Fruit fly (Drosophila melanogaster) whole organism, embryonic: Measurements from ENCODE around the gene pug.

Source experiments
- Awh ChIP-seq: fragments of 200-800 bp; sonication (Bioruptor generic); IDR thresholded peaks from 2 replicates; pipeline ENCODE4, ENCODE4 v1.3.6; 2022; ENCODE audit warnings: missing biosample characterization, missing genetic modification characterization
- CG10543 ChIP-seq: fragments of 200-800 bp; sonication (Bioruptor generic); optimal IDR thresholded peaks from 3 replicates; lab custom pipeline; 2017; ENCODE audit warnings: missing biosample characterization, mild to moderate bottlenecking, missing genetic modification characterization, moderate library complexity
- CG10654 ChIP-seq: fragments of 200-800 bp; sonication (Bioruptor generic); optimal IDR thresholded peaks from 2 replicates; lab custom pipeline; 2016; ENCODE audit warnings: missing biosample characterization, missing genetic modification characterization
- CG14014 ChIP-seq: fragments of 200-800 bp; sonication (Bioruptor generic); IDR thresholded peaks from 2 replicates; pipeline ENCODE4 v1.3.6; 2022; ENCODE audit warnings: missing biosample characterization, missing genetic modification characterization
- CG14667 ChIP-seq: fragments of 200-800 bp; sonication (Bioruptor generic); IDR thresholded peaks from 2 replicates; pipeline ENCODE4 v1.3.6; 2022; ENCODE audit warnings: missing biosample characterization, missing genetic modification characterization
- CG14710 ChIP-seq: fragments of 200-800 bp; sonication (Bioruptor generic); optimal IDR thresholded peaks from 3 replicates; lab custom pipeline; 2019; ENCODE audit warnings: missing biosample characterization, mild to moderate bottlenecking, missing genetic modification characterization, moderate library complexity
- CG17361 ChIP-seq: fragments of 200-800 bp; sonication (Bioruptor generic); IDR thresholded peaks from 3 replicates; pipeline ENCODE4 v1.3.6; 2022; ENCODE audit warnings: missing biosample characterization, missing genetic modification characterization
- CG17802 ChIP-seq: fragments of 200-800 bp; sonication (Bioruptor generic); optimal IDR thresholded peaks from 2 replicates; lab custom pipeline; 2018; ENCODE audit warnings: missing biosample characterization, mild to moderate bottlenecking, missing genetic modification characterization, moderate library complexity
- CG18011 ChIP-seq: fragments of 200-800 bp; sonication (Bioruptor generic); optimal IDR thresholded peaks from 2 replicates; lab custom pipeline; 2017; ENCODE audit warnings: missing biosample characterization, missing genetic modification characterization, mild to moderate bottlenecking, moderate library complexity, missing genotype
- CG30403 ChIP-seq: fragments of 200-800 bp; sonication (Bioruptor generic); optimal IDR thresholded peaks from 3 replicates; lab custom pipeline; 2016; ENCODE audit warnings: missing biosample characterization, missing genetic modification characterization
- CG31365 ChIP-seq: fragments of 200-800 bp; sonication (Bioruptor generic); optimal IDR thresholded peaks from 2 replicates; lab custom pipeline; 2018; ENCODE audit warnings: missing biosample characterization, mild to moderate bottlenecking, missing genetic modification characterization
- CG33557 ChIP-seq: fragments of 200-800 bp; sonication (Bioruptor generic); optimal IDR thresholded peaks from 2 replicates; lab custom pipeline; 2019; ENCODE audit warnings: missing biosample characterization, mild to moderate bottlenecking, missing genetic modification characterization, moderate library complexity
- CG3995 ChIP-seq: fragments of 200-800 bp; sonication (Bioruptor generic); optimal IDR thresholded peaks from 3 replicates; lab custom pipeline; 2016; ENCODE audit warnings: missing biosample characterization, missing genetic modification characterization
- CG42726 ChIP-seq: fragments of 200-800 bp; sonication (Bioruptor generic); IDR thresholded peaks from 2 replicates; pipeline ENCODE4 v1.3.6; 2022; ENCODE audit warnings: missing biosample characterization, missing genetic modification characterization; ENCODE audit not compliant: partially characterized antibody
- CG6813 ChIP-seq: fragments of 200-800 bp; sonication (Bioruptor generic); optimal IDR thresholded peaks from 2 replicates; lab custom pipeline; 2017; ENCODE audit warnings: missing biosample characterization, missing genetic modification characterization, mild to moderate bottlenecking, moderate library complexity, missing genetic modification reagents
- CG7357 ChIP-seq: fragments of 200-800 bp; sonication (Bioruptor generic); IDR thresholded peaks from 3 replicates; pipeline ENCODE4 v1.3.6; 2022; ENCODE audit warnings: missing biosample characterization, missing genetic modification characterization
- CG7839 ChIP-seq: fragments of 200-800 bp; sonication (Bioruptor generic); optimal IDR thresholded peaks from 3 replicates; lab custom pipeline; 2018; ENCODE audit warnings: missing biosample characterization, mild to moderate bottlenecking, missing genetic modification characterization, moderate library complexity
- CG8924 ChIP-seq: fragments of 200-800 bp; optimal IDR thresholded peaks from 3 replicates; lab custom pipeline; 2019; ENCODE audit warnings: missing biosample characterization, mild to moderate bottlenecking, missing genetic modification characterization, moderate library complexity
- CG9797 ChIP-seq: fragments of 200-800 bp; sonication (Bioruptor generic); optimal IDR thresholded peaks from 3 replicates; lab custom pipeline; 2018; ENCODE audit warnings: missing biosample characterization, mild to moderate bottlenecking, missing genetic modification characterization
- Dad ChIP-seq: fragments of 200-800 bp; sonication (Bioruptor generic); optimal IDR thresholded peaks from 3 replicates; lab custom pipeline; 2016; ENCODE audit warnings: missing biosample characterization, missing genetic modification characterization
- Dek ChIP-seq: fragments of 200-800 bp; sonication (Bioruptor generic); optimal IDR thresholded peaks from 3 replicates; lab custom pipeline; 2019; ENCODE audit warnings: missing biosample characterization, mild to moderate bottlenecking, missing genetic modification characterization, moderate library complexity
- Doc2 ChIP-seq: fragments of 200-800 bp; sonication (Bioruptor generic); IDR thresholded peaks from 2 replicates; pipeline ENCODE4 v1.3.6; 2022; ENCODE audit warnings: missing biosample characterization, missing genetic modification characterization
- Dp ChIP-seq: fragments of 200-800 bp; sonication (Bioruptor generic); optimal IDR thresholded peaks from 2 replicates; lab custom pipeline; 2018; ENCODE audit warnings: missing biosample characterization, mild to moderate bottlenecking, missing genetic modification characterization, moderate library complexity
- Elba2 ChIP-seq: fragments of 200-800 bp; sonication (Bioruptor generic); optimal IDR thresholded peaks from 3 replicates; lab custom pipeline; 2016; ENCODE audit warnings: missing biosample characterization, missing genetic modification characterization
- Nf-YC ChIP-seq: fragments of 200-800 bp; optimal IDR thresholded peaks from 3 replicates; lab custom pipeline; 2019; ENCODE audit warnings: missing biosample characterization, mild to moderate bottlenecking, missing genetic modification characterization, moderate library complexity
- Oli ChIP-seq: fragments of 200-800 bp; sonication (Bioruptor generic); optimal IDR thresholded peaks from 2 replicates; lab custom pipeline; 2018; ENCODE audit warnings: missing biosample characterization, mild to moderate bottlenecking, missing genetic modification characterization, moderate library complexity
- Trl ChIP-seq, 3 experiments: fragments of >200 bp in 2 of 3; fragments of 200-800 bp in 1 of 3; sonication (Bioruptor generic) in 1 of 3; optimal IDR thresholded peaks; 2 replicates in 1 of 3; 3 replicates in 2 of 3; lab custom pipeline; 2016 to 2017; ENCODE audit warnings: missing biosample characterization in 1 of 3, missing genetic modification characterization in 1 of 3
- Xrp1 ChIP-seq: fragments of 200-800 bp; sonication (Bioruptor generic); IDR thresholded peaks from 2 replicates; pipeline ENCODE4 v1.3.6; 2022; ENCODE audit warnings: missing biosample characterization, missing genetic modification characterization
- ase ChIP-seq: fragments of 200-800 bp; sonication (Bioruptor generic); IDR thresholded peaks from 3 replicates; pipeline ENCODE4 v1.3.6; 2022; ENCODE audit warnings: missing biosample characterization, missing genetic modification characterization
- ash1 ChIP-seq: fragments of 200-800 bp; sonication (Bioruptor generic); optimal IDR thresholded peaks from 2 replicates; lab custom pipeline; 2018; ENCODE audit warnings: missing biosample characterization, mild to moderate bottlenecking, missing genetic modification characterization
- bowl ChIP-seq: fragments of 200-800 bp; sonication (Bioruptor generic); IDR thresholded peaks from 2 replicates; pipeline ENCODE4 v1.3.6; 2022; ENCODE audit warnings: missing biosample characterization, missing genetic modification characterization
- cato ChIP-seq: fragments of 200-800 bp; sonication (Bioruptor generic); optimal IDR thresholded peaks from 2 replicates; lab custom pipeline; 2016; ENCODE audit warnings: missing biosample characterization, missing genetic modification characterization, borderline replicate concordance
- chm ChIP-seq: fragments of 200-800 bp; sonication (Bioruptor generic); IDR thresholded peaks from 2 replicates; pipeline ENCODE4 v1.3.6; 2022; ENCODE audit warnings: missing biosample characterization, missing genetic modification characterization
- crol ChIP-seq: fragments of 200-800 bp; sonication (Bioruptor generic); IDR thresholded peaks from 2 replicates; pipeline ENCODE4 v1.3.6; 2022; ENCODE audit warnings: missing biosample characterization, missing genetic modification characterization
- gt ChIP-seq: fragments of 200-800 bp; sonication (Bioruptor generic); IDR thresholded peaks from 2 replicates; pipeline ENCODE4 v1.3.6; 2022; ENCODE audit warnings: missing biosample characterization, missing genetic modification characterization
- her ChIP-seq: fragments of 200-800 bp; sonication (Bioruptor generic); optimal IDR thresholded peaks from 2 replicates; lab custom pipeline; 2016; ENCODE audit warnings: missing biosample characterization, missing genetic modification characterization
- ind ChIP-seq: fragments of 200-800 bp; sonication (Bioruptor generic); optimal IDR thresholded peaks from 3 replicates; lab custom pipeline; 2016; ENCODE audit warnings: missing biosample characterization, missing genetic modification characterization
- kah ChIP-seq: fragments of 200-800 bp; sonication (Bioruptor generic); optimal IDR thresholded peaks from 2 replicates; lab custom pipeline; 2018; ENCODE audit warnings: missing biosample characterization, mild to moderate bottlenecking, missing genetic modification characterization
- lmd ChIP-seq: fragments of 200-800 bp; sonication (Bioruptor generic); IDR thresholded peaks from 2 replicates; pipeline ENCODE4 v1.3.6; 2022; ENCODE audit warnings: missing biosample characterization, missing genetic modification characterization
- nau ChIP-seq: fragments of 200-800 bp; sonication (Bioruptor generic); optimal IDR thresholded peaks from 3 replicates; lab custom pipeline; 2017; ENCODE audit warnings: missing biosample characterization, mild to moderate bottlenecking, missing genetic modification characterization, missing genetic modification reagents
- phol ChIP-seq: fragments of 200-800 bp; sonication (Bioruptor generic); optimal IDR thresholded peaks from 3 replicates; lab custom pipeline; 2018; ENCODE audit warnings: missing biosample characterization, mild to moderate bottlenecking, missing genetic modification characterization, moderate library complexity
- pnt ChIP-seq: fragments of 200-800 bp; sonication (Bioruptor generic); optimal IDR thresholded peaks from 3 replicates; lab custom pipeline; 2016; ENCODE audit warnings: missing biosample characterization, missing genetic modification characterization
- pum ChIP-seq: fragments of 200-800 bp; sonication (Bioruptor generic); optimal IDR thresholded peaks from 2 replicates; lab custom pipeline; 2016; ENCODE audit warnings: missing biosample characterization, missing genetic modification characterization
- sc ChIP-seq, 3 experiments: fragments of >200 bp in 2 of 3; fragments of 200-800 bp in 1 of 3; sonication (Bioruptor generic) in 1 of 3; optimal IDR thresholded peaks; 2 replicates in 2 of 3; 3 replicates in 1 of 3; lab custom pipeline; 2017; ENCODE audit warnings: mild to moderate bottlenecking in 1 of 3, missing biosample characterization in 1 of 3, missing genetic modification characterization in 1 of 3, missing genetic modification reagents in 1 of 3
- ssp ChIP-seq: fragments of 200-800 bp; sonication (Bioruptor generic); IDR thresholded peaks from 2 replicates; pipeline ENCODE4 v1.3.6; 2022; ENCODE audit warnings: missing biosample characterization, missing genetic modification characterization
- tgo ChIP-seq: fragments of 200-800 bp; sonication (Bioruptor generic); IDR thresholded peaks from 3 replicates; pipeline ENCODE4 v1.3.6; 2022; ENCODE audit warnings: missing biosample characterization, missing genetic modification characterization
- unpg ChIP-seq: fragments of 200-800 bp; sonication (Bioruptor generic); optimal IDR thresholded peaks from 3 replicates; lab custom pipeline; 2018; ENCODE audit warnings: missing biosample characterization, mild to moderate bottlenecking, missing genetic modification characterization, moderate library complexity
- usp ChIP-seq: fragments of >200 bp; optimal IDR thresholded peaks from 2 replicates; lab custom pipeline; 2017; ENCODE audit warnings: missing biosample characterization, missing genetic modification characterization
- vnd ChIP-seq: fragments of 200-800 bp; sonication (Bioruptor generic); IDR thresholded peaks from 3 replicates; pipeline ENCODE4 v1.3.6; 2022; ENCODE audit warnings: missing biosample characterization, missing genetic modification characterization; ENCODE audit not compliant: partially characterized antibody

Gene pug

dm6 chr3R:10650641-10651318 is 45.6 kb upstream of the pug start (continued):
- TF ChIP-seq gt (GFP tag; lab: Robert Waterston, UW): no peak
- no peak for TF ChIP-seq CG31365 (tag; lab: Kevin White, UChicago)
- TF ChIP-seq sc (optimal IDR thresholded peaks at IDR 0.05; lab: Kevin White, UChicago): no peak
- peak; percentile 13 for TF ChIP-seq sc (GFP tag; optimal IDR thresholded peaks at IDR 0.05; lab: Kevin White, UChicago)
- no peak for TF ChIP-seq ash1
- peak; percentile 25 for TF ChIP-seq CG7839 (tag; lab: Kevin White, UChicago)
- TF ChIP-seq kah: no peak
- TF ChIP-seq CG10543 (GFP tag; lab: Kevin White, UChicago): no peak
- TF ChIP-seq CG42726: no peak
- TF ChIP-seq ase (GFP tag; lab: Robert Waterston, UW): no peak
- TF ChIP-seq Dek (tag; lab: Kevin White, UChicago): no peak
- no peak for TF ChIP-seq CG18011
- TF ChIP-seq Nf-YC (tag; lab: Kevin White, UChicago): peak; percentile 49
- TF ChIP-seq bowl: no peak
- TF ChIP-seq CG14710 (tag; lab: Kevin White, UChicago): peak; percentile 52
- TF ChIP-seq pnt (GFP tag; lab: Kevin White, UChicago): no peak
- no peak for TF ChIP-seq ind (GFP tag; lab: Kevin White, UChicago)
- peak; percentile 10 for TF ChIP-seq CG17802 (tag; lab: Kevin White, UChicago)
- no peak for TF ChIP-seq lmd (GFP tag; lab: Robert Waterston, UW)
- TF ChIP-seq Awh (GFP tag; lab: Robert Waterston, UW): no peak
- TF ChIP-seq chm: no peak
- TF ChIP-seq CG30403 (GFP tag; lab: Kevin White, UChicago): peak; percentile 25
- no peak for TF ChIP-seq Elba2
- no peak for TF ChIP-seq cato (GFP tag; lab: Kevin White, UChicago)
- no peak for TF ChIP-seq CG7357
- TF ChIP-seq tgo (GFP tag; lab: Robert Waterston, UW): no peak
- TF ChIP-seq Xrp1: peak; percentile 71
- no peak for TF ChIP-seq CG9797 (GFP tag; lab: Kevin White, UChicago)
- peak; percentile 1 for TF ChIP-seq Oli
- no peak for TF ChIP-seq CG14667
- peak; percentile 49 for TF ChIP-seq phol (tag; lab: Kevin White, UChicago)
- TF ChIP-seq Doc2 (GFP tag; lab: Robert Waterston, UW): no peak
- no peak for TF ChIP-seq CG10654
- no peak for TF ChIP-seq nau
- TF ChIP-seq CG8924: no peak
- TF ChIP-seq CG33557: peak; percentile 26
- no peak for TF ChIP-seq CG3995 (GFP tag; lab: Kevin White, UChicago)
- TF ChIP-seq CG17361 (GFP tag; lab: Robert Waterston, UW): peak; percentile 45; the same call in 1 of the 3 replicates
- TF ChIP-seq ssp (GFP tag; lab: Robert Waterston, UW): no peak
- TF ChIP-seq crol (GFP tag; lab: Robert Waterston, UW): no peak
- peak; percentile 52 for TF ChIP-seq unpg
- no peak for TF ChIP-seq CG6813 (GFP tag; lab: Kevin White, UChicago)
- no peak for TF ChIP-seq her (GFP tag; lab: Kevin White, UChicago)
- TF ChIP-seq Trl (optimal IDR thresholded peaks at IDR 0.05; lab: Kevin White, UChicago): no peak
- no peak for TF ChIP-seq Trl (GFP tag; optimal IDR thresholded peaks at IDR 0.05; lab: Kevin White, UChicago)
- TF ChIP-seq usp (GFP tag; lab: Kevin White, UChicago): no peak
- no peak for TF ChIP-seq pum (GFP tag; lab: Kevin White, UChicago)
- no peak for TF ChIP-seq vnd (GFP tag; lab: Robert Waterston, UW)
- TF ChIP-seq Dad (GFP tag; lab: Kevin White, UChicago): no peak
- no peak for TF ChIP-seq CG14014
- no peak for TF ChIP-seq Dp (GFP tag; lab: Kevin White, UChicago)
